Worm (Caenorhabditis elegans) whole organism, young adult: ENCODE results near the gene T25D3.3.

Source experiments
- B0261.1 ChIP-seq: sonication (generic microtip); optimal IDR thresholded peaks from 2 replicates; lab custom pipeline; 2016; ENCODE audit warnings: mild to moderate bottlenecking, missing genetic modification characterization, moderate library complexity, missing compliant biosample characterization
- B0336.3 ChIP-seq: fragments of 200-800 bp; sonication (Bioruptor generic); IDR thresholded peaks from 2 replicates; pipeline ENCODE4 v1.3.6; 2022; ENCODE audit warnings: missing genetic modification characterization, missing compliant biosample characterization
- F22D6.2 ChIP-seq: sonication (generic microtip); optimal IDR thresholded peaks from 2 replicates; lab custom pipeline; 2016; ENCODE audit warnings: mild to moderate bottlenecking, missing genetic modification characterization, missing compliant biosample characterization
- F23B12.7 ChIP-seq: sonication (generic microtip); optimal IDR thresholded peaks from 2 replicates; lab custom pipeline; 2017; ENCODE audit warnings: missing genetic modification characterization, mild to moderate bottlenecking, missing compliant biosample characterization, antibody characterized with exemption, moderate library complexity; ENCODE audit not compliant: insufficient read depth
- F49E8.2 ChIP-seq: sonication (generic microtip); optimal IDR thresholded peaks from 3 replicates; lab custom pipeline; 2017; ENCODE audit warnings: missing genetic modification characterization, mild to moderate bottlenecking, missing compliant biosample characterization, antibody characterized with exemption, moderate library complexity; ENCODE audit not compliant: insufficient read depth
- F55B11.4 ChIP-seq: sonication (generic microtip); optimal IDR thresholded peaks from 2 replicates; lab custom pipeline; 2016; ENCODE audit warnings: missing compliant biosample characterization, missing genetic modification characterization, borderline replicate concordance; ENCODE audit not compliant: insufficient read depth
- F57A8.1 ChIP-seq: fragments of 200-800 bp; sonication (Bioruptor generic); optimal IDR thresholded peaks from 2 replicates; lab custom pipeline; 2018; ENCODE audit warnings: mild to moderate bottlenecking, missing genetic modification characterization, moderate library complexity, missing compliant biosample characterization
- Y53G8AR.9 ChIP-seq: fragments of 200-800 bp; sonication (Bioruptor generic); conservative IDR thresholded peaks from 2 replicates; pipeline ENCODE4 v1.3.6; 2022; ENCODE audit warnings: missing genetic modification reagents, missing genetic modification characterization, missing compliant biosample characterization
- Y56A3A.18 ChIP-seq: fragments of 200-800 bp; sonication (Bioruptor generic); IDR thresholded peaks from 2 replicates; pipeline ENCODE4 v1.3.6; 2022; ENCODE audit warnings: missing genetic modification reagents, missing genetic modification characterization, missing compliant biosample characterization
- ama-1 ChIP-seq, 3 experiments: fragments of 150-350 bp in 1 of 3; sonication (generic microtip) in 2 of 3; optimal IDR thresholded peaks; 2 replicates each; lab custom pipeline; 2014 to 2018; ENCODE audit warnings: missing biosample characterization in 2 of 3, missing genetic modification characterization in 2 of 3, missing genetic modification reagents in 2 of 3
- aptf-3 ChIP-seq: fragments of 200-800 bp; sonication (Bioruptor generic); IDR thresholded peaks from 2 replicates; pipeline ENCODE4 v1.3.6; 2022; ENCODE audit warnings: missing genetic modification characterization, missing compliant biosample characterization
- atf-7 ChIP-seq: sonication (generic microtip); optimal IDR thresholded peaks from 2 replicates; lab custom pipeline; 2017; ENCODE audit warnings: mild to moderate bottlenecking, missing genetic modification characterization, missing compliant biosample characterization
- attf-3 ChIP-seq: fragments of 200-800 bp; sonication (Bioruptor generic); conservative IDR thresholded peaks from 2 replicates; pipeline ENCODE4 v1.3.6; 2022; ENCODE audit warnings: missing genetic modification reagents, missing genetic modification characterization, missing compliant biosample characterization
- bed-2 ChIP-seq: fragments of 200-800 bp; sonication (Bioruptor generic); IDR thresholded peaks from 2 replicates; pipeline ENCODE4 v1.3.6; 2022; ENCODE audit warnings: missing genetic modification reagents, missing genetic modification characterization, missing compliant biosample characterization
- ccch-3 ChIP-seq: fragments of 200-800 bp; sonication (Bioruptor generic); optimal IDR thresholded peaks from 2 replicates; lab custom pipeline; 2018; ENCODE audit warnings: mild to moderate bottlenecking, missing genetic modification characterization, missing compliant biosample characterization
- cebp-2 ChIP-seq: fragments of 200-800 bp; sonication (Bioruptor generic); IDR thresholded peaks from 2 replicates; pipeline ENCODE4 v1.3.6; 2022; ENCODE audit warnings: missing genetic modification characterization, missing compliant biosample characterization
- ceh-40 ChIP-seq: fragments of 200-800 bp; sonication (Bioruptor generic); IDR thresholded peaks from 2 replicates; pipeline ENCODE4 v1.3.6; 2022; ENCODE audit warnings: missing genetic modification characterization, missing compliant biosample characterization
- ceh-58 ChIP-seq: fragments of 200-800 bp; sonication (Bioruptor generic); IDR thresholded peaks from 2 replicates; pipeline ENCODE4 v1.3.6; 2022; ENCODE audit warnings: missing genetic modification characterization, missing compliant biosample characterization
- ceh-91 ChIP-seq: fragments of 200-800 bp; sonication (Bioruptor generic); IDR thresholded peaks from 2 replicates; pipeline ENCODE4 v1.3.6; 2022; ENCODE audit warnings: missing genetic modification reagents, missing genetic modification characterization, missing compliant biosample characterization
- chd-7 ChIP-seq: sonication (generic microtip); optimal IDR thresholded peaks from 2 replicates; lab custom pipeline; 2016; ENCODE audit warnings: mild to moderate bottlenecking, missing genetic modification characterization, moderate library complexity, missing compliant biosample characterization
- egrh-3 ChIP-seq: fragments of 200-800 bp; sonication (Bioruptor generic); IDR thresholded peaks from 2 replicates; pipeline ENCODE4 v1.3.6; 2022; ENCODE audit warnings: missing genetic modification reagents, missing genetic modification characterization, missing compliant biosample characterization
- let-526 ChIP-seq: fragments of 200-800 bp; sonication (Bioruptor generic); IDR thresholded peaks from 2 replicates; pipeline ENCODE4 v1.3.6; 2022; ENCODE audit warnings: missing genetic modification reagents, missing genetic modification characterization, missing compliant biosample characterization
- lin-54 ChIP-seq: fragments of 200-800 bp; sonication (Bioruptor generic); optimal IDR thresholded peaks from 2 replicates; lab custom pipeline; 2018; ENCODE audit warnings: mild to moderate bottlenecking, missing genetic modification characterization, missing compliant biosample characterization
- lir-1 ChIP-seq: fragments of 200-800 bp; sonication (Bioruptor generic); conservative IDR thresholded peaks from 2 replicates; pipeline ENCODE4 v1.3.6; 2022; ENCODE audit warnings: missing genetic modification reagents, missing genetic modification characterization, missing compliant biosample characterization
- lsy-27 ChIP-seq: sonication (generic microtip); optimal IDR thresholded peaks from 2 replicates; lab custom pipeline; 2017; ENCODE audit warnings: missing genetic modification characterization, mild to moderate bottlenecking, missing compliant biosample characterization, antibody characterized with exemption, missing genotype, borderline replicate concordance; ENCODE audit not compliant: insufficient read depth
- madf-8 ChIP-seq: fragments of 200-800 bp; sonication (Bioruptor generic); conservative IDR thresholded peaks from 2 replicates; pipeline ENCODE4 v1.3.6; 2022; ENCODE audit warnings: missing genetic modification reagents, missing genetic modification characterization, missing compliant biosample characterization
- mxl-1 ChIP-seq: sonication (generic microtip); optimal IDR thresholded peaks from 2 replicates; lab custom pipeline; 2016; ENCODE audit warnings: missing genetic modification characterization, missing compliant biosample characterization
- nfya-1 ChIP-seq: sonication (generic microtip); optimal IDR thresholded peaks from 2 replicates; lab custom pipeline; 2017; ENCODE audit warnings: antibody characterized with exemption, missing compliant biosample characterization, missing genetic modification characterization, borderline replicate concordance; ENCODE audit not compliant: insufficient read depth
- nfya-2 ChIP-seq: fragments of 200-800 bp; sonication (Bioruptor generic); IDR thresholded peaks from 2 replicates; pipeline ENCODE4 v1.3.6; 2022; ENCODE audit warnings: missing genetic modification reagents, missing genetic modification characterization, missing compliant biosample characterization
- nhr-120 ChIP-seq: fragments of 200-800 bp; sonication (Bioruptor generic); IDR thresholded peaks from 2 replicates; pipeline ENCODE4 v1.3.6; 2022; ENCODE audit warnings: missing genetic modification characterization, missing compliant biosample characterization
- nhr-27 ChIP-seq: fragments of 200-800 bp; sonication (Bioruptor generic); optimal IDR thresholded peaks from 2 replicates; lab custom pipeline; 2018; ENCODE audit warnings: mild to moderate bottlenecking, missing genetic modification characterization, moderate library complexity, missing compliant biosample characterization
- nhr-80 ChIP-seq: sonication (generic microtip); optimal IDR thresholded peaks from 2 replicates; lab custom pipeline; 2016; ENCODE audit warnings: missing genetic modification characterization, missing compliant biosample characterization
- nhr-90 ChIP-seq: sonication (generic microtip); optimal IDR thresholded peaks from 2 replicates; lab custom pipeline; 2016; ENCODE audit warnings: missing genotype, mild to moderate bottlenecking, missing genetic modification characterization, missing compliant biosample characterization
- rcor-1 ChIP-seq: fragments of 200-800 bp; sonication (Bioruptor generic); IDR thresholded peaks from 2 replicates; pipeline ENCODE4 v1.3.6; 2022; ENCODE audit warnings: missing genetic modification reagents, missing genetic modification characterization, missing compliant biosample characterization
- rec-8 ChIP-seq, 2 experiments: sonication (generic microtip); optimal IDR thresholded peaks; 2 replicates each; lab custom pipeline; 2016; ENCODE audit warnings: mild to moderate bottlenecking in 2 of 2, missing genetic modification characterization in 2 of 2, missing genetic modification reagents in 2 of 2, missing genotype in 2 of 2, missing biosample characterization in 1 of 2, missing compliant biosample characterization in 1 of 2, moderate library complexity in 1 of 2
- rpc-1 ChIP-seq, 2 experiments: fragments of 150-350 bp in 1 of 2; sonication (generic microtip) in 1 of 2; optimal IDR thresholded peaks; 2 replicates each; lab custom pipeline; 2014 to 2018; ENCODE audit warnings: missing biosample characterization in 1 of 2, missing genetic modification characterization in 1 of 2, missing genetic modification reagents in 1 of 2, missing genotype in 1 of 2
- sea-2 ChIP-seq: fragments of 200-800 bp; sonication (Bioruptor generic); IDR thresholded peaks from 2 replicates; pipeline ENCODE4 v1.3.6; 2022; ENCODE audit warnings: missing genetic modification characterization, missing compliant biosample characterization
- snpc-1.1 ChIP-seq: sonication (generic microtip); optimal IDR thresholded peaks from 2 replicates; lab custom pipeline; 2017; ENCODE audit warnings: missing genetic modification characterization, mild to moderate bottlenecking, missing compliant biosample characterization, antibody characterized with exemption, moderate library complexity, missing genotype, missing genetic modification reagents; ENCODE audit not compliant: insufficient read depth
- sptf-2 ChIP-seq: fragments of 200-800 bp; sonication (Bioruptor generic); optimal IDR thresholded peaks from 2 replicates; lab custom pipeline; 2018; ENCODE audit warnings: mild to moderate bottlenecking, missing genetic modification characterization, missing compliant biosample characterization
- tlf-1 ChIP-seq: fragments of 200-800 bp; sonication (Bioruptor generic); optimal IDR thresholded peaks from 2 replicates; lab custom pipeline; 2018; ENCODE audit warnings: mild to moderate bottlenecking, missing genetic modification characterization, missing compliant biosample characterization
- unc-62 ChIP-seq: fragments of 150-350 bp; optimal IDR thresholded peaks from 2 replicates; lab custom pipeline; 2014; ENCODE audit warnings: missing biosample characterization, missing genetic modification reagents, missing genetic modification characterization
- ztf-6 ChIP-seq: fragments of 200-800 bp; sonication (Bioruptor generic); IDR thresholded peaks from 2 replicates; pipeline ENCODE4 v1.3.6; 2022; ENCODE audit warnings: missing genetic modification reagents, missing genetic modification characterization, missing compliant biosample characterization

T25D3.3 gene

ce11 chrII:178146-178545 is 25.8 kb downstream of the T25D3.3 start:
- no peak for TF ChIP-seq rcor-1 (GFP tag; lab: Robert Waterston, UW)
- no peak for TF ChIP-seq lir-1 (GFP tag; lab: Robert Waterston, UW)
- TF ChIP-seq Y53G8AR.9: no peak
- TF ChIP-seq lsy-27: no peak
- TF ChIP-seq atf-7 (tag; lab: Kevin White, UChicago): no peak
- no peak for TF ChIP-seq F49E8.2
- no peak for TF ChIP-seq chd-7 (tag; lab: Kevin White, UChicago)
- TF ChIP-seq attf-3 (GFP tag; lab: Robert Waterston, UW): no peak
- TF ChIP-seq nfya-1 (tag; lab: Kevin White, UChicago): no peak
- TF ChIP-seq unc-62 (GFP tag; lab: Kevin White, UChicago): no peak
- TF ChIP-seq bed-2 (GFP tag; lab: Robert Waterston, UW): no peak
- no peak for TF ChIP-seq snpc-1.1 (tag; lab: Kevin White, UChicago)
- no peak for TF ChIP-seq F22D6.2 (tag; lab: Kevin White, UChicago)
- no peak for TF ChIP-seq B0261.1 (tag; lab: Kevin White, UChicago)
- no peak for TF ChIP-seq ceh-40 (GFP tag; lab: Robert Waterston, UW)
- no peak for TF ChIP-seq nhr-80 (tag; lab: Kevin White, UChicago)
- TF ChIP-seq B0336.3 (GFP tag; lab: Robert Waterston, UW): no peak
- no peak for TF ChIP-seq let-526 (GFP tag; lab: Robert Waterston, UW)

DNA sequence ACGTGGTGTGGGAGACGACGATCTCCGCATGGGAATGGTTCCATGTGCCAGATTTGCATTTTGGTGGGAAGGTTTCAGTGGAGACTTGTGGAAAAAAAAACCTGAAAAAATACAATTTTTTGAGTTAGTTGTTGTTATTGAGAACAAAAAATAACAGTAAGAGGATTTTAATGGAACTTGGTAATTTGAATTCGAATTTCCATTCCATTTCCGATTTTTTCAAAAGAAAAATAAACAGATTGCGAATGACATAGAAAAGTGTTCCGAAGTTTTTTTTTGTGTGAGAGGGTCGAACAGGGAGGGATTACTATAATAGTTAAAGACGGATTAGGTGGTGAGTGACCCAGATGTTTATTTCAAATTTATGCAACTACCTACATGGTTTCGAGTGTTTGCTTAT is 26.6 kb downstream of the T25D3.3 start, which contains the start of gene T01D1.4:
T01D1.4 (minus strand) TSS at position 101 of the 400 bp plus-strand sequence.
- TF ChIP-seq ama-1 (optimal IDR thresholded peaks at IDR 0.05; lab: Kevin White, UChicago) (no peak), ama-1 (GFP tag; optimal IDR thresholded peaks at IDR 0.05; lab: Kevin White, UChicago) (no peak), nhr-80 (tag; lab: Kevin White, UChicago) (no peak), egrh-3 (GFP tag; lab: Robert Waterston, UW) (no peak), aptf-3 (GFP tag; lab: Robert Waterston, UW) (no peak), ceh-91 (GFP tag; lab: Robert Waterston, UW) (no peak), ztf-6 (GFP tag; lab: Robert Waterston, UW) (no peak), ccch-3 (no peak), Y56A3A.18 (GFP tag; lab: Robert Waterston, UW) (no peak), lsy-27 (no peak), tlf-1 (GFP tag; lab: Kevin White, UChicago) (no peak), rec-8 (tag; optimal IDR thresholded peaks at IDR 0.05; lab: Kevin White, UChicago) (no peak), F49E8.2 (no peak), sptf-2 (GFP tag; lab: Kevin White, UChicago) (no peak), rpc-1 (optimal IDR thresholded peaks at IDR 0.05; lab: Kevin White, UChicago) (no peak), rpc-1 (tag; optimal IDR thresholded peaks at IDR 0.05; lab: Kevin White, UChicago) (no peak), nhr-90 (tag; lab: Kevin White, UChicago) (no peak), F57A8.1 (no peak), madf-8 (no peak), F55B11.4 (tag; lab: Kevin White, UChicago) (no peak)

DNA sequence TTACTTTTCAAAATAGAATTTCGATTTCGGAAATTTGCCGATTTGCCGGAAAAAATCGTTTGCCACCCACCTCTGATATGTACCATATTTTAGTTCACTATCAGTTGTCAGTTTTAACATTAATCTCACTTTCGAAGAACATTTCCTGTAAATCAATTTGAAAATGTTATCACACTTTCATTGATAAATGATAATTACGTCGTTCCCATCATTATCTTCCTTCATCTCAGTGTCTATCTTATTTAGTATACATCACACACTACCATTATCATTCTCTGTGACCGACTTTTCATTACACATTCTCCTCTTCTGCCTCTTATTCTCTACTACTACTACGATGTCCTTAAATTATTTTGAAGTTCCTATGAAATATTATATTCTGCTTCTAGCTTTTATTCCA is 34.1 kb downstream of the T25D3.3 start, which contains the start of gene T01D1.8:
T01D1.8 (plus strand) TSS at position 236 of the 400 bp plus-strand sequence.
- no peak for TF ChIP-seq lin-54 (GFP tag; lab: Kevin White, UChicago)
- no peak for TF ChIP-seq aptf-3 (GFP tag; lab: Robert Waterston, UW)
- no peak for TF ChIP-seq nfya-2
- no peak for TF ChIP-seq rpc-1 (optimal IDR thresholded peaks at IDR 0.05; lab: Kevin White, UChicago)
- no peak for TF ChIP-seq rpc-1 (tag; optimal IDR thresholded peaks at IDR 0.05; lab: Kevin White, UChicago)
- no peak for TF ChIP-seq chd-7 (tag; lab: Kevin White, UChicago)
- no peak for TF ChIP-seq sea-2 (GFP tag; lab: Robert Waterston, UW)
- no peak for TF ChIP-seq F23B12.7 (tag; lab: Kevin White, UChicago)
- TF ChIP-seq nhr-27: no peak
- no peak for TF ChIP-seq cebp-2 (GFP tag; lab: Robert Waterston, UW)
- no peak for TF ChIP-seq nhr-120 (GFP tag; lab: Robert Waterston, UW)
- no peak for TF ChIP-seq mxl-1
- TF ChIP-seq ceh-58 (GFP tag; lab: Robert Waterston, UW): no peak
- TF ChIP-seq ccch-3: no peak
